Fruit fly (Drosophila melanogaster) ovary, adult (tissue): ENCODE measurements around the gene Oseg1.
A peak's percentile ranks its signal among the peaks of the same experiment; 100 is the strongest.

Source experiments
- CG17801 ChIP-seq: fragments of 200-800 bp; optimal IDR thresholded peaks from 2 replicates; lab custom pipeline; 2019; ENCODE audit warnings: missing biosample characterization, mild to moderate bottlenecking, missing genetic modification characterization, moderate library complexity; ENCODE audit not compliant: partially characterized antibody

Gene Oseg1

DNA sequence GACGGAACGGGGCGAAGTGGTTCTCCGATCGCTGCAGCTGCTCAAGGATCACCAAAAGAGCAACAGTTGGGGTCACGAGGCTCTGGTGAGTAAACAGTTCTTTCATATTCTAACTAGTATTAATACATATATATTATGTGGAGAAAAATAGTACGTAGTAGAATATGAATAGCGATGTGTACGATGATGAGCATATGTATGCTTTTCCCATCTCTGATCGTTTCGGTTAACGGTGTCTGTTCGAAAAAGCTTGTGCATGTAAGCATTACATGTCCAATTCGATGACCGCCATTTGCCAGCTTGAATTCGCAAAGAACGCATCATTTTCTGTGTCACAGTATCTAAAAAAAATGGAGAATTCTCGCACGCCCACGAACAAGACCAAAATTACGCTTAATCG is at the start of gene Oseg1, which contains the start of gene mtrm:
TSS of gene Oseg1 (minus strand) at position 101 of the 400 bp plus-strand sequence.
TSS of gene mtrm (plus strand) at position 288 of the 400 bp plus-strand sequence.
- TF ChIP-seq CG17801 (GFP tag; lab: Kevin White, UChicago) = no peak

DNA sequence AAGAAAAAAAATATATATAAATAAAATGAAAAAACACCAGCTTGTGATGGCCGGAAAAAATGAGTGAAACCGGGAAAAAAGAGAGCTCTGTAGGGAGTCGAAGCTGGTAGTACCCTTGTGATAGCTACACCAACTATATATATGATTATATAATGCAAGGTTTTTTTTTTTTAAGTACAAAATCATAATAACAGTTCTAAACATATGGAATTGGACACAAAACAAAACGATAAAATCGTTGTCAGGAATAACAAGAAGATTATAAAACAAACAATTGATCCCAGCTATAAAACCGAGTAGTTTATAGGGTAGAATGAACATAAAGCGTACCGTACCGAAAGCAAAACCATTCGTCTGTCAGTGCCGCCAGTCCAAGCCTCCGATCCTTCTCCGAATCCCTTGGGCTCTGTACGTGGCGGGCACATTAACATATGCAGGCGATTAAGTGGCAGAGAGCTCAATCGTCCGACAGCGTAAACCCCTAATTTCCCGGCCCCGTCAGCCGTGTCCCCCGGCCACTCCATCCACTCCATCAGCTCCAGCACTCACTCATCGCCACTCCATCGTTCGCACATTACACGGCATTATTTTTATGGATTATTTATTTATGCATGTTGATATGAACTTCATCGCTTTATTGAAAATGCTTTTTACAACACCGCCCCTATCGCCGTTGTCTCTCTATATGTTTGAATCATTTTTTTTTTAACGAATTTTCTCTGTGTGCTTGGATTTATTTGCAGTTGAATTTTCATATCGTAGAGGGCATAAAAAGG is 48.8 kb upstream of the Oseg1 start:
- TF ChIP-seq CG17801 (GFP tag; lab: Kevin White, UChicago) = no peak

DNA sequence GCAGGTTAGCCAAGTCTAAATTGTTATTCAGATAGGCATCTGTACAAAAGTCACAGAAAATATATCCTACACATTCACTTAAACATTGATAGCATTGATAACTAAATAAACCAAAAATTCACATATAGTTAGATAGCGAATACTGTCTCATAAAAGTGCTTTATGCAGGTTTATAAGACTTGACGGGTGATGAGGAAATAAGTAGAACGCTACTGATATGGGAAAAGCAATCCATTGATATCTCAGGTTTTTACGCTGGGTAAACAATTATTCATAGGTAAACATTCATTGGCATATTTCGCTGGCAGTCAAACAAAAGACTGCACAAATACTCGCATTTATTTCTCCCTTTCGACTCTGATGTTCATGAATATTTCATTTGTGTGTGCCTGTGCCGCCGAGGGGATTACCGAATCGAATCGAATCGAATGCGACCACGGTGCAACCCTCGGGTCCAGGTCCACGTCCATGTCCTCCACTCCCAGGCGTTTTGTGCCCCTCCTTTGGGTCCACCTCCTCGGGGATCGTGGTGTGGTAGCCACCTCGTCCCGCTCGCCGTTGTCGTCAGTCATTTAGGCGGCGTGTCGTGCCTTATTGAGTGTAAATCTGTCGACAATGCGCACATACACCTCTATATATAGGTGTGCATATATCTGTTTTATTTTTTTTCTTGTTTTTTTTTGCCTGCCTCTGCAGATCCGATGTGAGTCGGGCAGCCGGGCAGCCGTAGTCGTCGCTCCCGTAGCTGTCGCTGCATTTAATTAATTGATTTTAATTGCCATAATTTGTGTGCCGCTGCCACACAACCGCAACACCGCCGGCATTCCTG is 47.6 kb upstream of the Oseg1 start:
- TF ChIP-seq CG17801 (GFP tag; lab: Kevin White, UChicago) = no peak

DNA sequence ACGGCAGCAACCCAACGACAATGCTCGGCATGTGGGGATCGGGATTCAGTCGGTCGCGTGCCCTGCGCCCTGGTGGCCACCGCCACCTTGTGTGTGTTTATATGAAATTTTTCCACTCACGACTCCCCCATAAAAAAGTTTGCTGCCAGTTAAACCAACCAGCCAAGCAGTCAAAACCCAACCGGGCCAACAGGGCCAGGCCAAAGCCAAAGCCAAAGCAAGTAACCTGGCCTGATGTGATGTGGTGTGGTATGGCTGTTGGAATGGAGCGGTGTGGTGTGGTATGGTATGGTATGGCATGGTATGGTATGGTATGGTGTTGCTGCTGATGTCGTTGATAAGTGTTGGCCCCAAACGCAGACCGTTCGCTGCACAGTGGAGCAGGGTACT is 47.0 kb upstream of the Oseg1 start:
- TF ChIP-seq CG17801 (GFP tag; lab: Kevin White, UChicago) = no peak

DNA sequence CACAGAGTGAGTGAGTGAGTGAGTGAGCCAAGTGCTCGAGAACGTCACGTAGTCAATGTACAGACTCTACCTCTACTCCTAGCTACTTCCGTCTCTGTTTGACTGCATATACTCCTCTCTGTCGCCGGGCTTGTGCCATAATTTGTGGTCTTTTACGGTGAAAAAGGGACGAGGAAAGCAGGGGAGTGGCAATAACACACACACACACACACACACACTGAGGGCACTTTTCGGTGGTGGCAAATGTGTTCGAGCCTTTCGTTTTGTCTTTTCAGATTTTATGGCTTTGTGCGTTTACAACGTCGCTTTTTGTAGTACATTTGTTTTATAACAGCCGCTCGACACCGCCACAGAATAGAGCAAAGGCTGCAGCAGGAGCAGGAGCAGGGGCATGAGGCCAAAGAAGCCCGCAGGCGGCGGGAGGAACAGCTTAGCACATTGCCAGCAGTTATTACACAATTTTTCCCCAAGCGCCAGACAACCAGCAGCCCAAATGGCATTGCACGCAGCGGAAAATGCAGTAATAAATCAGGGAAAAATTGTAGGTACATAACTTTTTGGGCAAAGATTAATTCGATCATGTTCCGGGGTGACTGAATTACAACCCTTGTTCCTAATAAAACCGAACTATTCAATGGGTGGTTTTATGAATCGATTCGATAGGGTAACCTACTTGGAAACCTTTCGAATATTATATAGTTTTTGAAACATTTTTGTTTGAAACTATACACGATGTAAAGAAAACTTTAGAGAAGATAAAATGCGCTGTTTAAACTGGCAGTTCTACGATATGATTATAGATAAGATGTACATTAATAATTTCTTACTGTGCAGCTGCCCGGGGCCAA is 46.4 kb upstream of the Oseg1 start:
- TF ChIP-seq CG17801 (GFP tag; lab: Kevin White, UChicago) = no peak

DNA sequence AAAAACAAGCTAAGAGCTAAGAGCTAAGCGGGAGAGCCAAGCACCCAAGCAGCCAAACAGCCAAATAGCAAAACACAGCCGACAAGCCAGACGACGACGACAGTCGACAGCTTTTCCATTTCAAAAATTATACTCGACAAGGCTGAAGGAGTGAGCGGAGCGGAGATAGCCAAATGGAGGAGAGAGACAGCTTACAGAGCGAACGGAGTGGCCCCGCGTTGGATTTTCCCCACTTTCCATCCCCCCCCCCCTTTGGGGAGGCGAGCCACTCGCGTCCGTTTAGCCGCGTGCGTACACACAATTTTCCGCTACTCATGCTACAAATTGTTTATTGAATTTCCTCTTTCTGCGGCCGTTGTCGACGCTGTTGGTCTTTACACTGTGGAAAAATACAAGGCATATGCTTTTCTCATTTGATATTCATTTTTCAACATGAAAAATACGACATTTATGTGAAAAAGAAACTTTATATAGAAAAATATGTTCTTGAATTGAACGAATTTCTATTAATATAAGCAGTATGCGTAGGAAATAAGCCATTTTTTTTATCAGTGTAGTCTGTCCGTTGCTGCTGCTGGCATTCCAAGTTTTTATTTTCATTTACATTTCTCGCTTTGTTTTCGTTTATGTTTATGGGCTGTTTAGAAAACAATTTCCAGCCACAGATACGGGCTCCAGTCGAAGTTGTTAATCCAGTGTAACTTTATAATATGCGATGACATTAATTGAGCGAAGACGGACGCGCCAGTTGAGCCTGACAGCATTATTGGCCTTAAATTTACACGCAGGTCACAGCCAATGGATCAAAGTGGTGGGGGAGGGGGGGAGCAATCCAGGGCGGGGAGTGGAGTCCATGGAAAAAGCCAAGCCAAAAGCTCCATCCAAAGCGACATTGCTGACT is 45.5 kb upstream of the Oseg1 start:
- peak; percentile 77 for TF ChIP-seq CG17801 (GFP tag; lab: Kevin White, UChicago)

DNA sequence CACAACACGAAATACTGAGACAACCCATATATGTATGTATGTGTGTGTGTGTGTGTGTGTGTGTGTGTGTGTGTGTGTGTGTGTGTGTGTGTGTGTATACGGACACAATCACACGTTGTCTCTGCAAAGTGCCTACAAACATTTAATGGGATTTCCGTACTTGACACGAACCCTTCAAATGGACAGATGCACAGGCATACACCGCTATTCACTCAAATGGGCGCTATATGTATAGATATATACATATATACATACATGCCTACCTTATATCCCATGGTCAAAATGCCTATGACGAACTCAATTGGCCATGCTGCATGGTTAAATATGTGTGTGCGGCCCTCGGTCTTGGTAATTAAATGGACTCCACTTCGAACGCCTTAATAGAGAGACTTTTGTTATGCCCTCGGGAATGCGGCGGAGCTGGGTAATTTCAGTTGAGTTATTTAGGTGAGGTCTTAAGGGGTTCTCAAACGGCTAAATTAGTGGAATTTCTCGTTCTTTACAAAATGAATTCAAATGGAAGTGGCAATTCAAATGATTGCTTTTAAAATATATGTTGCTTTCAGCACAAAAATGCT is 43.9 kb upstream of the Oseg1 start:
- TF ChIP-seq CG17801 (GFP tag; lab: Kevin White, UChicago) = no peak

DNA sequence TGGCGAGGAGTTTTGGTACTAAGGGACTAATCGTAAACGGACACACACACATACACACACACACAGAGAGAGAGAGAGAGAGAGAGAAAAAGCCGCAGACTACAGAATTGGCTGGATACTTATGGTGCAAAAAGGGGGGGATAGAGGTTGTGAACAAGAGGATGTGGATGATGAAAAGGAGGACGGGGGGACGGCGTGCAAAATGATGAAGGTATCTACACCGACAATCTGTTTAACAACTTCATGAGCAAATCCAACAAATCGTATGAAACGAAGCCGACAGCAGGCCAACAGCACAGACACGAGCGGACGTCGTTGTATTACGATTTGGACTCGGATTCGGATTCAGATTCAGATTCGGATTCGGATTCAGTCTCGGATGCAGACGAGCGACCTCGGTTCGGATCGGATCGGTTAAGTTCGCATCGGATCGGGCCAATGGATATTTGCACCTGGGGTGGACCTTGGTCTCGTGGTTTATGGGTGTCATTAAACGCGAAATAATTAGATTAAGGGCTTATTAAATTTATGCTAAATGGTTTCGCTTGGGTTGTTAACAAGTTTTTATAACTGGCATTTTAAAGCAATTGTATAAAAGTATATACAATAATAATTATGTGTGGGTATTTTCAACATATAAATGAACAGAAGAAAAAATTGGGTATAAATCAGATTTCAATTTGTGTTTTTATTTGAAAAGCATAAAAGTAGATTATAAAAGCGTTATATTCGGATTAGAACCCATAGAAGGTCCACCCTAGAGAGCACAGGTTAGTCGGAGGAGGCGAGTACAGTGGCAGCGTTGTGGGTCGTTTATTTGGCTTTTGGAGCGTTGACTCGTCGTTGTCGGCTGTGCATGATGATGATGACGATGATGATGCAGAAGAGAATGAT is 42.6 kb upstream of the Oseg1 start:
- TF ChIP-seq CG17801 (GFP tag; lab: Kevin White, UChicago) = peak; percentile 83

DNA sequence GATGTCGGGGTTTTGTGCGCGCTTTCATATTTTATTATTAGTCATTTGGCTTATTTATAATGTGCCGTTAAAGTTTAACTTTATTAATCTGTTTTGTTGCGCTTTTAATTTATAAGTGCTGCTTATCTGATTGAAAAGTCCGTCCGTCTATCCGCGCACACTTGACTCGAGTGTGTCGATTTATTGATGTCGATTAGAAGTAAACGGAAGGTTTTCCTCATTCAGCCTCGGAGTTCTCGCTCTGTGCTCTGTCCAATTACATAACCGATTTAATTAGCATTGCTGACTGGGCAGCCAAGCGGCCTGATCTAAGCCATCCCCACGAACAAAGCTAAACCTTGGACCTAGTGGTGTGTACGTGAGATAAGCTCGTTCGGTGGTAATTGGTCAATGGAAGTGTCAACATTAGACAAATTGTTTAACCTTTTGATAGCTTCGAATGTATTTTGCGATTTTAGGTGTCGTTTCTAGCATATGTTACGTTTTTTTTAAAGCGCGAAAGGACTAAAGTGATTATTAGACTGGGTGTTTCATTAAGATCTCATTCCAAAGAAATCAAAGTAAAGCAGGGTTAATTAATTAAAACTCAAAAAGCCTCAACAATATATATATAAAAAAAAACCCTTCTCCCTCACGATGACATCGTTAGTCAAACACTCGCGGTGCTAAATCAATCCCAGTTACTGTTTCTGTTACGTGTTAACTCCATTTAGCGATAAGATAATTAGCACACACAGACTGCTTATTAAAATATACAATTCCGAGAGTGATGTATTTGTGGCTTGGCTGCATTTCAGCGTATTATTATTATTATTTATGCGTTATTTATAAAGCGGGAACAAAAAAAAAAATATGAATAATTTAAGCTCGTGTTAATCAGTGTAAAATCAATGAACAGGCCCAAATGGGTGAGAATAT is 41.1 kb upstream of the Oseg1 start:
- TF ChIP-seq CG17801 (GFP tag; lab: Kevin White, UChicago) = no peak

DNA sequence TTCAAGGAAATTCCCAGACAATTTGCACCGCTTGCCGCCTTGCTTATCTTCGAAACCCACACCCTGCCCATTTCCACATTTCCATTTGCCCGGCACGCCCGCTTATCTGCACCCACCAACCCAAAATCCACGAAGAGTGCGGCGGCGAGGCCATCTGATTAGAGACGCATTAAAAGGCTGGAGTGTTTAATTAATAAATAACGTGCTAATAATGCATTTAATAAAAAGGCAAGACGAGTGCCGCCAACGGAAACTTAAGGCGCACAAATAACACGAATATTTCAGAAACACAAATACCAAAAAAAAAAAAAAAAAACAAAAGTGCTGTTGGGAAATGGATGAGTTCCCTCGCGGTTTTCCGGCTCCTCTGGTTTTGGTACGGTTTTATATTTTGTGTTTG is 40.4 kb upstream of the Oseg1 start:
- TF ChIP-seq CG17801 (GFP tag; lab: Kevin White, UChicago) = no peak

DNA sequence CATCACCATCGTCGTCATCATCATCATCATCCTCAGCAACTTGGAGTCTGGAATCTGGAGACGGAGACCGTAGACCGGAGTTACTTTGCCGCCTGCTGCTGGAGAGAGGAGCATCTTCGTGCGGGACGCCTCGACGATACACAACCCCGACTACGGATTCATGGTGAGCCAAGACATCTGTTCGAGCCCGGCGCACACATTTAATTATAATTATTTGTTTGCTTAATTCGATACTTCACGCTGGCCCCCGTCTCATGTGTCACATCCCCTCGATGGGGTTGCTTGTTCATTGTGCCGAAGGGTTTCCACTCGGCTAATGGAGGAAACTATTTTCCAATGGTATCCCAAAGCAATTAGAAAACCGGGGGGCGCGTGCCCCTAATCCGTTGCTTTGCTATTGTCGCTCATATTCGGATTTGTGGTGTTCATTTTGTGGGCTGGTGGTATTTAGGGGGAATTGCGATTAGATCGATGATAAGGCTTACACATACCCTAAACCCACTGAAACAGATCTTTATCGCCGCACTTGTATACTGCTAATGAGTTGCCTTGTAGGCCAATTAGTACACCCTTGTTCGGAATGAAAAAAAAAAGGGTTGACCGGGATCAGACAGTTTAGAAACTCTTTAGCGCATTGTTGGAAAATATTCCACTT is 39.5 kb upstream of the Oseg1 start:
- TF ChIP-seq CG17801 (GFP tag; lab: Kevin White, UChicago) = no peak
